Worm (Caenorhabditis elegans): ENCODE measurements around the gene Y46G5A.18.

Y46G5A.18 gene

DNA sequence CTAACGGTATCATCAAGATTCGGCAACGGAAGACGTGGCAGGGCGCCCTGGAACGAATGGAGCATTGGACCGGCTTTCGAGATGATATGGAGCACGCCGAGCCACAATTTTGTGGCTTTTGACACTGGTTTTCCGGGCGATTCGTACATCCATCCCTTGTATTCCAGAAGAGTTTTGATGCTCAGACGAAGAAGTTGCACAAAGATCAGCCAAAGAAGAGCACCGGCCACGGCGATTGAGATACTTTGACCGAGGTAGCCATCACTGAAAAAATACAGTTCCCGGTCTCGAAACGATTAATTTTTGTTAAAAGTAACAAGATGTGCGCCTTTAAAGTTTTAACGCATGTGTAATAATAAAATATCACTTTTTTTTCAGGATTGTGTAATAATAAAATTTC is 9.9 kb downstream of the Y46G5A.18 start (continued):
- TF ChIP-seq Y105C5A.15 (GFP tag; IDR thresholded peaks at IDR 0.05) (no peak), T26A8.4 (GFP tag; IDR thresholded peaks at IDR 0.05) (peak; percentile 71; the same call in 1 of the 2 replicates), nhr-237 (tag; optimal IDR thresholded peaks at IDR 0.05) (no peak), php-3 (GFP tag; IDR thresholded peaks at IDR 0.05) (peak; percentile 56; the same call in 1 of the 2 replicates), lin-29 (GFP tag; IDR thresholded peaks at IDR 0.05) (0 out of 2 replicates have a peak, but pooled peaks have one; percentile 35), ZK546.5 (tag; optimal IDR thresholded peaks at IDR 0.05) (no peak), snpc-1.2 (GFP tag; IDR thresholded peaks at IDR 0.05) (peak; percentile 55; the same call in 1 of the 2 replicates), T20F7.1 (GFP tag; optimal IDR thresholded peaks at IDR 0.05) (no peak), lir-3 (tag; optimal IDR thresholded peaks at IDR 0.05) (no peak), unc-39 (tag; optimal IDR thresholded peaks at IDR 0.05) (no peak), aly-2 (tag; optimal IDR thresholded peaks at IDR 0.05) (no peak), hmg-1.1 (GFP tag; IDR thresholded peaks at IDR 0.05) (no peak), dpl-1 (GFP tag; optimal IDR thresholded peaks at IDR 0.05) (no peak), ceh-28 (tag; optimal IDR thresholded peaks at IDR 0.05) (no peak), jun-1 (tag; optimal IDR thresholded peaks at IDR 0.05) (no peak), sdz-12 (GFP tag; optimal IDR thresholded peaks at IDR 0.05) (peak; percentile 77)

DNA sequence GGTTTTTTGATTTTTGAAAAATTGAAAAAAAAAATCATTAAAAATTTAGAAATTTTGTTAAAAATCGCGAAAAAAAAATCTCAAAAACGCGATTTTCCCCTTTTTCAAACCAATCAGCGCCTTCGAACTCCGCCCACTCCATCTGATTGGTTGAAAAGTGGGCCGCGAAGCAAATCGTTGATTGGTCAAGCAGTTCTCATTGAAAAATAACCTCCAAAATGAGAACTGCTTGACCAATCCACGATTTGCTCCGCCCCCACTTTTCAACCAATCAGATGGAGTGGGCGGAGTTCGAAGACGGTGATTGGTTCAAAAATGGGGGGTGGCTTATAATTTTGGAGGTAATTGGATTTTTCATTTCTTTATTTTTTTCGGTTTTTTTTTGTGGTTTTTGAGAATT is 14.7 kb downstream of the Y46G5A.18 start:
- TF ChIP-seq dpl-1 (GFP tag; optimal IDR thresholded peaks at IDR 0.05) (no peak), tag-97 (GFP tag; IDR thresholded peaks at IDR 0.05) (no peak), pqm-1 (tag; optimal IDR thresholded peaks at IDR 0.05) (no peak), zip-2 (tag; optimal IDR thresholded peaks at IDR 0.05) (no peak), lin-15B (tag; optimal IDR thresholded peaks at IDR 0.05) (no peak), unc-130 (GFP tag; optimal IDR thresholded peaks at IDR 0.05) (no peak), ceh-32 (tag; optimal IDR thresholded peaks at IDR 0.05; ENCODE audit: poor library complexity) (no peak), dve-1 (tag; optimal IDR thresholded peaks at IDR 0.05; ENCODE audit: insufficient read depth) (no peak), lin-29 (GFP tag; IDR thresholded peaks at IDR 0.05) (no peak), hlh-30 (tag; optimal IDR thresholded peaks at IDR 0.05; ENCODE audit: insufficient read depth) (no peak), lim-7 (GFP tag; IDR thresholded peaks at IDR 0.05) (no peak), nhr-41 (GFP tag; IDR thresholded peaks at IDR 0.05) (no peak)

DNA sequence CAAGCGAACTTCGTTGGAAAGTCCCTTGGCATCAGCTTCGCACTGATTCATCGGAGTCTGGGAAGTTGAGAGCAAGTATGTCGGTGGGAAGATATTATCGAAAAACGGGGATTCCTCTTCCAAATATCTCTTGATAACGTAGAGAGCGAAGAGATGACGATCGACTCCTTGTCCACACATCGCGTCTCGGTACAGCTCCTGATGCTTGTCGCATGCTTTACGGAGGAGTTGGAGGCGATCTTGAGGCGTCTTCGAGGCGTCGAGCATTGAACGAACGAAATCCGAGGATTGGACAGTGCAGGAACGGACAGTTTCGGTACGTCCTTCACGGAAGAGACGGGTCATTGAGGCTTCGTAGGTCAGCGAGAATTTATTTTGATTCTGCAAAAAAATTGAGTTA is 15.6 kb downstream of the Y46G5A.18 start:
- peak; percentile 35; the same call in 1 of the 2 replicates for TF ChIP-seq T26A8.4 (GFP tag; IDR thresholded peaks at IDR 0.05)
- no peak for TF ChIP-seq madf-9 (GFP tag; conservative IDR thresholded peaks at IDR 0.05)
- no peak for TF ChIP-seq lin-38 (GFP tag; IDR thresholded peaks at IDR 0.05)
- no peak for TF ChIP-seq zfp-2 (tag; optimal IDR thresholded peaks at IDR 0.05)
- no peak for TF ChIP-seq ZK337.2 (GFP tag; IDR thresholded peaks at IDR 0.05)
- no peak for TF ChIP-seq F44E2.7 (GFP tag; IDR thresholded peaks at IDR 0.05)
- TF ChIP-seq egl-43 (GFP tag; IDR thresholded peaks at IDR 0.05): peak; percentile 27; the same call in 1 of the 2 replicates
- peak; percentile 12 for TF ChIP-seq aha-1 (tag)

DNA sequence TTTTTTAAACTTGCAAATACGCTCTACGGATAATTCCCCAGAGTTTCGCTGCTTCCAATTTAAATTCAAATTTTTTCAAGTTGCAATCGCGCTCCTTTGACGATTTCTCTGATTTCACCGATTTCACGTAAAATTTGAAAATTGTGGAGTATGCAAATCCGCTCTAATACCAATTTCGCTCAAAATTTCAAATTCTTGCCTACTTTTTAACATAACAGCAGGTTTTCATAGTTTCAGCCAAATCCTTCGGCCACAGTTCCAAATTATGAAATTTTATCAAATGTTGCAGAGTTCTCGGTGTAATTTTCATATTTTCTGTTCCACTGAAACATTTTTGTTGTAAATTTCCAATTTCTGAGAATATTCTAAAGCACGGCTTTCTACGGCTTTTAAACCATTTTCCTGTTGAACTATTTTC is 17.2 kb downstream of the Y46G5A.18 start, which contains the start of gene alkb-7:
Gene alkb-7 (minus strand): TSS at position 323 of the 418 bp plus-strand sequence.
- 0 out of 2 replicates have a peak, but pooled peaks have one; percentile 25 for TF ChIP-seq Y105C5A.15 (GFP tag; IDR thresholded peaks at IDR 0.05)
- peak; percentile 53 for TF ChIP-seq nhr-102 (tag; optimal IDR thresholded peaks at IDR 0.05)
- TF ChIP-seq nhr-10 (tag; optimal IDR thresholded peaks at IDR 0.05): peak; percentile 20
- TF ChIP-seq ctbp-1 (GFP tag; IDR thresholded peaks at IDR 0.05): 0 out of 2 replicates have a peak, but pooled peaks have one; percentile 16
- TF ChIP-seq F10B5.3 (tag; optimal IDR thresholded peaks at IDR 0.05): no peak
- TF ChIP-seq gei-8 (GFP tag; optimal IDR thresholded peaks at IDR 0.05): peak; percentile 47
- no peak for TF ChIP-seq hmg-1.1 (GFP tag; IDR thresholded peaks at IDR 0.05)
- TF ChIP-seq php-3 (GFP tag; IDR thresholded peaks at IDR 0.05): 0 out of 2 replicates have a peak, but pooled peaks have one; percentile 28
- TF ChIP-seq ceh-62 (tag; optimal IDR thresholded peaks at IDR 0.05): no peak
- TF ChIP-seq hlh-11 (tag; optimal IDR thresholded peaks at IDR 0.05): peak; percentile 36
- peak; percentile 75; the same call in 1 of the 2 replicates for TF ChIP-seq nhr-42 (GFP tag; IDR thresholded peaks at IDR 0.05)
- TF ChIP-seq ztf-7 (tag; optimal IDR thresholded peaks at IDR 0.05): no peak
- no peak for TF ChIP-seq D1046.2 (GFP tag; IDR thresholded peaks at IDR 0.05)
- no peak for TF ChIP-seq nhr-6 (tag; optimal IDR thresholded peaks at IDR 0.05)
- TF ChIP-seq sdz-12 (GFP tag; optimal IDR thresholded peaks at IDR 0.05): no peak
- no peak for TF ChIP-seq mxl-2 (GFP tag; conservative IDR thresholded peaks at IDR 0.05)
- no peak for TF ChIP-seq Y75B8A.6 (GFP tag; IDR thresholded peaks at IDR 0.05)
- TF ChIP-seq ama-1 (optimal IDR thresholded peaks at IDR 0.05): peak; percentile 59
- no peak for TF ChIP-seq daf-12 (tag; optimal IDR thresholded peaks at IDR 0.05)

Data from whole organism, L4 larva.